Worm (Caenorhabditis elegans) whole organism, young adult: ENCODE data around the gene sel-1.

ENCODE experiments used
- B0035.1 ChIP-seq: sonication (generic microtip); optimal IDR thresholded peaks from 2 replicates; lab custom pipeline; 2016; ENCODE audit warnings: missing genetic modification characterization, mild to moderate bottlenecking, missing compliant biosample characterization, missing genotype, missing genetic modification reagents
- B0261.1 ChIP-seq: sonication (generic microtip); optimal IDR thresholded peaks from 2 replicates; lab custom pipeline; 2016; ENCODE audit warnings: mild to moderate bottlenecking, missing genetic modification characterization, moderate library complexity, missing compliant biosample characterization
- Y95B8A.8 ChIP-seq: fragments of 200-800 bp; sonication (Bioruptor generic); IDR thresholded peaks from 2 replicates; pipeline ENCODE4 v1.3.6; 2022; ENCODE audit warnings: missing genetic modification reagents, missing genetic modification characterization, missing compliant biosample characterization
- ZK185.1 ChIP-seq: sonication (generic microtip); optimal IDR thresholded peaks from 2 replicates; lab custom pipeline; 2016; ENCODE audit warnings: mild to moderate bottlenecking, missing genetic modification characterization, missing compliant biosample characterization; ENCODE audit not compliant: poor library complexity, severe bottlenecking
- cebp-1 ChIP-seq, 2 experiments: fragments of 200-800 bp in 1 of 2; sonication (Bioruptor generic) in 1 of 2; sonication (generic microtip) in 1 of 2; IDR thresholded peaks in 1 of 2; optimal IDR thresholded peaks in 1 of 2; 2 replicates each; pipeline versions ENCODE4 v1.3.6 to Lab custom; 2017 to 2022; ENCODE audit warnings: missing compliant biosample characterization in 2 of 2, missing genetic modification characterization in 2 of 2, mild to moderate bottlenecking in 1 of 2, missing genetic modification reagents in 1 of 2, moderate library complexity in 1 of 2
- dpl-1 ChIP-seq: fragments of 150-350 bp; optimal IDR thresholded peaks from 2 replicates; lab custom pipeline; 2014; ENCODE audit warnings: missing biosample characterization, missing genetic modification reagents, missing genetic modification characterization
- efl-1 ChIP-seq: fragments of 150-350 bp; optimal IDR thresholded peaks from 2 replicates; lab custom pipeline; 2014; ENCODE audit warnings: missing biosample characterization, missing genetic modification reagents, missing genetic modification characterization
- lin-35 ChIP-seq, 3 experiments: fragments of 150-350 bp in 2 of 3; sonication (generic microtip) in 1 of 3; optimal IDR thresholded peaks; 2 replicates each; lab custom pipeline; 2014 to 2018; ENCODE audit warnings: missing biosample characterization in 3 of 3, missing genetic modification characterization in 3 of 3, missing genetic modification reagents in 3 of 3
- lin-54 ChIP-seq: fragments of 200-800 bp; sonication (Bioruptor generic); optimal IDR thresholded peaks from 2 replicates; lab custom pipeline; 2018; ENCODE audit warnings: mild to moderate bottlenecking, missing genetic modification characterization, missing compliant biosample characterization
- nhr-27 ChIP-seq: fragments of 200-800 bp; sonication (Bioruptor generic); optimal IDR thresholded peaks from 2 replicates; lab custom pipeline; 2018; ENCODE audit warnings: mild to moderate bottlenecking, missing genetic modification characterization, moderate library complexity, missing compliant biosample characterization
- snpc-4 ChIP-seq, 5 experiments: fragments of 150-350 bp in 1 of 5; sonication (generic microtip) in 4 of 5; optimal IDR thresholded peaks; 2 replicates each; lab custom pipeline; 2014 to 2018; ENCODE audit warnings: missing genetic modification characterization in 5 of 5, missing biosample characterization in 3 of 5, antibody characterized with exemption in 2 of 5, mild to moderate bottlenecking in 2 of 5, missing compliant biosample characterization in 2 of 5, missing genotype in 2 of 5, moderate library complexity in 2 of 5, missing genetic modification reagents in 1 of 5
- unc-130 ChIP-seq: sonication (generic microtip); optimal IDR thresholded peaks from 2 replicates; lab custom pipeline; 2016; ENCODE audit warnings: missing genetic modification reagents, missing genetic modification characterization, missing compliant biosample characterization

DNA sequence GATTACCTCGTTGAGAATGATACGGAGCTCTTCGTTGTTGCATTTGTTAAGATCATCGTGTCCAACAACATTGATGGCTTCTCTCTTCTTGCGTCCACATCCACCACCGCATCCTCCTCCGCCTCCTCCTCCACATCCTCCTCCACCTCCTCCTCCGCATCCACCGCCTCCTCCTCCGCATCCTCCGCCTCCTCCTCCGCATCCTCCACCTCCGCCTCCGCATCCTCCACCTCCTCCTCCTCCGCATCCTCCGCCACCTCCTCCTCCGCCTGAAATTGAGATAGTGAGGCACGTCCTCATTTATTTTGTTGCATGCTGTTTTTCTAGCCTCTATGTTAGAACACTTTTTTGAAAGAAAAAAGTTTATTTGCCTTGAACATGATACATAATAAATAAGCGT is 15.3 kb downstream of the sel-1 start:
- TF ChIP-seq unc-130 (GFP tag; lab: Kevin White, UChicago) (no peak), lin-54 (no peak), nhr-27 (tag; lab: Kevin White, UChicago) (no peak), cebp-1 (GFP tag; IDR thresholded peaks at IDR 0.05; lab: Robert Waterston, UW) (no peak), cebp-1 (tag; optimal IDR thresholded peaks at IDR 0.05; lab: Kevin White, UChicago) (no peak), lin-35 (GFP tag; optimal IDR thresholded peaks at IDR 0.05; lab: Kevin White, UChicago) (no peak), Y95B8A.8 (GFP tag; lab: Robert Waterston, UW) (no peak), dpl-1 (no peak), B0261.1 (tag; lab: Kevin White, UChicago) (no peak), efl-1 (no peak), B0035.1 (tag; lab: Kevin White, UChicago) (no peak), ZK185.1 (tag; lab: Kevin White, UChicago) (no peak), snpc-4 (GFP tag; optimal IDR thresholded peaks at IDR 0.05; lab: Kevin White, UChicago) (no peak), snpc-4 (tag; optimal IDR thresholded peaks at IDR 0.05; lab: Kevin White, UChicago) (no peak)
